Worm (Caenorhabditis elegans): ENCODE measurements around the gene F54D5.17.

F54D5.17 gene

ce11 chrII:11582698-11583097 lies 26.3 kb downstream of the F54D5.17 start, which contains the start of gene ints-7:
Gene ints-7 (plus strand): TSS chrII:11582849.
- no peak for TF ChIP-seq unc-62 (GFP tag; optimal IDR thresholded peaks at IDR 0.05)

DNA sequence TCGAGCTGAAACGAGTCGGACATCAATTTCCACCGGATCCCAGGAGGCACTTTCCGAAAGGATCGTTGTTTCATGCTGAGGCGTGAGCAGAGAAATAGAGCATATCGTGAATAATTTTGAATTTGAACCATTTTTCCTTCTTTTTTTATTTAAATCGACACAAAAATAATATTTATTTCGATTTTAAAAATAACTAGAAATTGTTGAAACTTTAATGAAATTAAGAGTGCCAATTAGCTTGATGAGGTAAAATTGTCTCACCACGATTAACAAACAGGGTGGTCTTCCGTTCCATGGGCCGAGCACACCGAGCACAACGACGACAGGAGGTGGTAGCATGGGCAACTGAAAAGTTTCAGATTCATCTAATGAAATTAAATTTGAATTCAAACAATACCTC lies 31.9 kb downstream of the F54D5.17 start:
- TF ChIP-seq unc-62 (GFP tag; optimal IDR thresholded peaks at IDR 0.05) = no peak

DNA sequence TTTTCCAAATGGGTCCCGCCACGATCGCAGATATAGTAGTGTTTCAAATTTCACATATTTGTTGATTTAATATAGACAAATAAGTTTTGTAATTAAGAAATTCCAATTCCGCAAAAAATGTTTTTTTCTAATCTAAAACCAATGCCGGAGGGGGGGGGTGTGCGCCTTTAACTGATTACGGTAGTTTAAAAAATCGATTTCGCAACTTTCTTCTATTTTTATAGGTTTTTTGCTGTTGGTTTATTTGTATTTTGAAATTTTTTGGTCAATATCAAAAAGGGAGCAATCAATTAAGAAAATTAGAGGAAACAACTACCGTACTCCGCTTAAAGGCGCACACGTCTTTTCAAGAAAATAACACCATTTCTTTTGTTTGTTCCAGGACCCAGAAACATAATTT lies 35.1 kb downstream of the F54D5.17 start:
- TF ChIP-seq unc-62 (GFP tag; optimal IDR thresholded peaks at IDR 0.05) = no peak

- TF ChIP-seq unc-62 (GFP tag; optimal IDR thresholded peaks at IDR 0.05) = no peak
Observed at ce11 chrII:11592023-11592422, 35.6 kb downstream of the F54D5.17 start, which contains the start of gene F07A11.1. Gene F07A11.1 (minus strand): TSS chrII:11592123.

DNA sequence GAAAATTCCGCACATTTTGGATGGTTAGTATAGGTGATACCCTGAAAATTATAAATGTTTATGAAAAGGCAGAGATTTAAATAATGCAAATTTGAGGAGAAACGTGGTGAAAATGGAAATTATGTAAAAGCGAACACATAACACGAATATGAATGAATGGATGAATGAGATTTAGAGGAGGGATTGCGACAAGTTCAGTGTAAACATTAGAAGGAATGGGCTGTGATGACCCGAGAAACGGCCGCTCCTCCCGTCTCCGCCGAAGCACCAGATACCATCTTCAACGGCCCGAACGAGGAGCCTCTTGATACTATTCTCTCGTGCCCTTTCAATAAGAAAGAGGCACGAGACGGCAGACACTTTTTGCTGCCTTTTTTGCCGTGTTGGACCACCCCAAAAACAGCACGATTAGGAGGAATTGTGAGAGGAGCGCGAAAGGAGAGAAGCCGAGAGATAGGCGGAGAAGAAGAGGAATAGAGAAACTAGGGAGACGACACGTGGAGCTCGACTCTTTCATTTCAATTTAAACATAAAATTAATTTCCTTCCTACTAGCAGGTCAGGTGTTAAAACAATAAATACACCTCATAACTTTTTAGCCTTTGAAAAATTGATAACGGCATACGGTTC lies 39.0 kb downstream of the F54D5.17 start, which contains the start of gene gfat-1:
TSS of gene gfat-1 (minus strand) at position 51 of the 629 bp plus-strand sequence.
- TF ChIP-seq unc-62 (GFP tag; optimal IDR thresholded peaks at IDR 0.05) = no peak

DNA sequence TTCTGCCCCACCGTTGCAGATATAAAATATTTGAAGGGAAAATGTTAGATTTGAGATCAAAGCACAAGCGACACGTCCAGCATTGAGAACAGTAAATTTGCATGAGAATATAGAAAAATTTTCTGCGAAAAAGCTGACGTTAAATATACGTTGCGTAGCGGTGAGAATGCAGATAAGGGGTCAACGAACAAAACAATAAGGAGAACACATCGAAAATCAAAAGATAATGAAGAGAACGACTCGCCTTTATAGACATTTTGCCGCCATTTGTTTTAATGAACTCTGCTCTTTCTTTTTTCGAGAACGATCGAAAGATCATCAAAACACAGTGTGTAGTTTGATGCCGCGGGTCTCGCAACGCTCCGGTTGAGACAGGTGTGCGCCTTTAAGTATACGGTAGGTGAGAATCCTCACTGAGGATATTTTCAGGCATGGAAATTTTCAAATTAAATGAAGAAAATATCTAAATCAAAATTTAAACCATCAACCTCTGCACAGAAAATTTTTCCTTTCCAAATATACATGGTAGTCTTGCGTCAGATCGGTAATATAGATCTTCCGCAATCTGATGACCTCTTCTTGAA lies 39.8 kb downstream of the F54D5.17 start:
- TF ChIP-seq unc-62 (GFP tag; optimal IDR thresholded peaks at IDR 0.05) = no peak

DNA sequence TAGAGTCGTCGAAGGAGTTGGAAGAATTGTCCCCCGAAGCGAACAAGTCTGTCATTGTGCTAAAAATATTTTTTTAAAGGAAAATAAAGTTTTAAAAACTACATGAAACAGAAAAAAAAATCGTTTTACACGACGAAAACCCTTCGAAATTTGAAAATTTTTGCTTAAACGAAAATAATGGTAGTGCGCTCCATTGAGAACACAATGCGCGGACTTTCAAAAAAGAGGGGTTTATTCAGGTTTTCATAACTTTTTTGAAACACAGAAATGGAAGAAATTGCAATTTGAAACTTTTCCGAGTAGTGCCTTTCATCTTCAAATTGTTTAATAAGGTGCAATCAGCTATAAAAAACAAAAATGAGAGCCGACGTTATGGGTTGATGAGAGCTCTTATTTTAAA lies 43.3 kb downstream of the F54D5.17 start, which contains the start of gene npp-5:
TSS of gene npp-5 (minus strand) at position 59 of the 400 bp plus-strand sequence.
- no peak for TF ChIP-seq unc-62 (GFP tag; optimal IDR thresholded peaks at IDR 0.05)

ce11 chrII:11600711-11601110 lies 44.3 kb downstream of the F54D5.17 start, which contains the start of gene F07A11.4:
Gene F07A11.4 (plus strand): TSS chrII:11601011.
- no peak for TF ChIP-seq unc-62 (GFP tag; optimal IDR thresholded peaks at IDR 0.05)

DNA sequence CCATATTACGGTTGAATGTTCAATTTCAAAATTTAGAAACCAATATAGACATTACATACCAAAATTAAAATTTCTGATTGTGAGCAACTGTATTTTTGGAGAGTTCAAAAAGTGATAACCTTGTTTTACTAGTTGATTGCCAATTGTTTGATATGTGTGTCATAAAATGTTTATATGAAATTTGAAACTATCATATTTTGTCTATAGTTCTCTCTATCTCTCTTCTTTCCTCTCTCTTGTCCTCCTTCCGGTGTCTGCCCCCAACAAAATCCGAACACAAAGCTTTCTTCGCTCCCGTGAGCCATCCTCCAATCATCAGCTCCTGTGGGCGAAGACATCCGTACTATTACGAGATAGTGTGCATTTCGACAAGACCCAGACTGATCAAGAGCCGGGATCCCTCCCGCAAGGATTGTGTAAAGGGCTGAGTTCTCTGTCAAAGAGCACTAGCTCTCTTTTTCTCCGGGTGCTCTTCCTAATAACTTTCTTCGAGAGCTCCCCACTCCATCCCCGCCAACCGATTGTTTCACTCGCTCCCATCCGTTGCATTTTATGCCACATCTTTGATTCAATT lies 46.0 kb downstream of the F54D5.17 start:
- no peak for TF ChIP-seq unc-62 (GFP tag; optimal IDR thresholded peaks at IDR 0.05)

- TF ChIP-seq unc-62 (GFP tag; optimal IDR thresholded peaks at IDR 0.05) = no peak
Observed at ce11 chrII:11604613-11605012, 48.2 kb downstream of the F54D5.17 start.

Data from whole organism, dauer.